Fruit fly (Drosophila melanogaster): ENCODE measurements around the gene Kul.

Gene Kul

DNA sequence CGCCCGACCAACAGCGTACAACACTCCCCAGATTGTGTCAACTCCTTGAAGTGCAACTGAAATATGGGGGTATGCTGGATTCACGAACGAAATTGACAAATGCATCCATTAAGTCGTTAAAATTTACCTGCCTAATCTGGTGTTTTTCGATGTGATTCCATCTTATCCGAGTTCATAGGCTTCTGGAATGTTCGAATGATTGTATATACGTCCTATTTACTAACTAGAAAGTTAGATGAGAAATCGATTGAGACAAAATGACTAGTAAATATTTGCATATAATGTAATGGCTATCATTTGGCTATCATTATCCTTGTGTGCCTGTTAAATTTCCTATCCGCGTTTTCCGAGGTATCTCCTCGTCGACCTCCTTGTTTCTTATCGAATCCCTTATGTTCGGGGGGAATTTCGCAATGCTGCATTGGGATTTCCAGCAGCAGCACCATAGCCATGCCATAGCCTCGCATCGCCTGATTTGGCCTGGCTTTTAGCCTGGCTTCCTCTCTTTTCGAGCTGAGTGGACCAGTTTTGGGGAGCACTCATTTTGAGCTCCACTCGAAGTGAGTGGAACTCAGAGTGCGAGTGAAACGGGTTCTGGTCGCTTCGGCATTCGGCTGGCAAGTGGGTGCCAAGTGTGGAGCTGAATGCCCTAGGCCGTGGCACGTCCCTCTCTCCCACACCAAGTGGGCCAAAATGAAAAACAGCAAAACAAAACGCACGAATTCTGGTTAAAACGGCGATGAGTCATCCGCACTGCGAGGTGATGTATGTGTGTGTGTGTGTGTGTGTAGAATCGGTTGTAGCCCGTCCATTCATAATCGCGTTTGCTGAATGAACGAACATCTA lies 52.7 kb downstream of the Kul start:
- TF ChIP-seq psq (optimal IDR thresholded peaks at IDR 0.05) = no peak
- TF ChIP-seq Sin3A (optimal IDR thresholded peaks at IDR 0.05) = no peak
- TF ChIP-seq insv (optimal IDR thresholded peaks at IDR 0.05) = no peak
- TF ChIP-seq ttk (optimal IDR thresholded peaks at IDR 0.05) = no peak
- TF ChIP-seq Myc (optimal IDR thresholded peaks at IDR 0.05) = no peak
- no peak for TF ChIP-seq h (optimal IDR thresholded peaks at IDR 0.05)

DNA sequence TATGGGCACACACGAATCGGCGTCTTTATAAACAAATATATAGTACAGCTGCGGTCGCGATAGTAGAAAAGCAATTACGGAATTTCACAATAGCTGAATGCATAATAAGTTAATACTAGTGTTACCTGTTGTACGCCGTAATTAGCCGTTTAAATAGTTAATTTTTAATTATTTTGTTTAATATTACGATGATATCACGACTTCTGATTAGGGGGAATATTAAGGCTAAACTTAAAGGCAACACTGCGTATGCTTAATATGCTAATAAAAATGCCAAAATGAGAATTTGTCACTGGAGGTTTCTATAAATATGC lies 53.3 kb downstream of the Kul start:
- TF ChIP-seq Sin3A (optimal IDR thresholded peaks at IDR 0.05) (no peak), Myc (optimal IDR thresholded peaks at IDR 0.05) (no peak), psq (optimal IDR thresholded peaks at IDR 0.05) (no peak), h (optimal IDR thresholded peaks at IDR 0.05) (no peak), insv (optimal IDR thresholded peaks at IDR 0.05) (no peak), ttk (optimal IDR thresholded peaks at IDR 0.05) (no peak)

DNA sequence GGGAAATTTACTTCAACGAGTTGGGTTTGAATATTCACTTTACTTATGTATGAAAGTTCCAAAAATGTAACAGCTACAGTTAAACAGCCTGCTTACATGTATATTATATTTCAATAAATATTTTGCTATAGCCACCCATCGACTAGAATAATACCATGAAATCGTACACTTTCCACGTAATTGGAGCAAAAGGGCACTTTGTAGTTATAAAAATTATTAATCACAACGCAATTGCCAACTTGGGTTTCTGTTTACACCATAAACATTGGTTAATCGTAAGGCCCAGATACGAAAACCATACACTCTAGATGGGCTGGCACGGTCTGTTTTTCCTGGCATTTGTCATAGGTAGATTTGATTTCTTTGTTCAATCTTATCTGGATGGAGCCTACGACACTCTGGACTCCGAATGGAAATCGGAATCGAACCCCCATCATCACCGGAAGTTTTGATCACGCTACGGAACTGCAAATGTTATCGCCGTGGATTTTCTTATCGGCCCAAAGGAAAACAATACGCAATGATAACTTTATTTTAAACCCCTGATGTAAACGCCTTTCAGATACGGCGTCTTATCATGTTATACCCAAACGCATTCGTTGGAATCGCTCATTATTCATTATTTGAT lies 54.9 kb downstream of the Kul start, which contains the start of gene fig:
Gene fig (minus strand): TSS at position 51 of the 628 bp plus-strand sequence.
- TF ChIP-seq ttk (optimal IDR thresholded peaks at IDR 0.05) = no peak
- TF ChIP-seq Sin3A (optimal IDR thresholded peaks at IDR 0.05) = no peak
- TF ChIP-seq psq (optimal IDR thresholded peaks at IDR 0.05) = no peak
- no peak for TF ChIP-seq Myc (optimal IDR thresholded peaks at IDR 0.05)
- TF ChIP-seq h (optimal IDR thresholded peaks at IDR 0.05) = no peak
- no peak for TF ChIP-seq insv (optimal IDR thresholded peaks at IDR 0.05)

DNA sequence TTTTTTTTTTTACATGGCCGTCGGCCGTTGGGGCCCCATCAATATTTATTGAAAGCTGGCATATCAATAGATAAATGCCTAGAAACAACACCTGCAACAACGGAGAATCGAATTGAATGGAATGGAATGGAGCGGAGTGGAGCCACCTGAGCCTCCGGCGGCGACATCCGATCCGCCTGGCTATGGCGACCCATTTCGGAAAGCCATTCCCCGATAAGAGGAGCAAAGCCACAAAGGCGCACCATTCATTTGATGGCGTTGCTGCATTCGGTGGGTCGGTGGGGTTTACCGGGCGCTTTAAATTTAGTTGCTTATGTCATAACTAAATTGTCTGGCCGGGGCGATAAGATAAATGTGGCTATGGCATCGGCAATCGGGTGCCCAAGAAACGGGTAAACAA lies 56.2 kb downstream of the Kul start:
- TF ChIP-seq ttk (optimal IDR thresholded peaks at IDR 0.05) = no peak
- TF ChIP-seq h (optimal IDR thresholded peaks at IDR 0.05) = no peak
- no peak for TF ChIP-seq Sin3A (optimal IDR thresholded peaks at IDR 0.05)
- TF ChIP-seq insv (optimal IDR thresholded peaks at IDR 0.05) = no peak

DNA sequence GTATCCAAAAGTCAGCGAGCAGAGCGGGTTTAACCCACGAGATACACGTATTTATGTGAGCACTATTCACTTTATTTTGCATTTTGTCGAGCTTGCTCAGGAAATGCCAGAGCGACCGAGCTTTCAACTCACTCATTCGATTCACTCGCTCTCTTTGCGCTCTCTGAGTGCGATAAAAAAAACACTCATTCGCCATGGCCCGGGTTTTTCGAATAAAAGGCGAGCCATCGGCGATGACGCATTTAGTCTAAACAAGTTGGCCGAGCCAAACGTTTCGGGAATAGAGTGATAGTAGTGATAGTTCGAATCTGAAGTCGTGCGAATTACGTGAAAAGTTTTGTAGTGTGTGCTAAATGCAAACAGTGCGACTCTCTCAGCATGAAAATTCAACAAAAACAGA lies 56.7 kb downstream of the Kul start:
- TF ChIP-seq h (optimal IDR thresholded peaks at IDR 0.05) (no peak), psq (optimal IDR thresholded peaks at IDR 0.05) (no peak), ttk (optimal IDR thresholded peaks at IDR 0.05) (no peak), Myc (optimal IDR thresholded peaks at IDR 0.05) (no peak), Sin3A (optimal IDR thresholded peaks at IDR 0.05) (no peak), insv (optimal IDR thresholded peaks at IDR 0.05) (no peak)

DNA sequence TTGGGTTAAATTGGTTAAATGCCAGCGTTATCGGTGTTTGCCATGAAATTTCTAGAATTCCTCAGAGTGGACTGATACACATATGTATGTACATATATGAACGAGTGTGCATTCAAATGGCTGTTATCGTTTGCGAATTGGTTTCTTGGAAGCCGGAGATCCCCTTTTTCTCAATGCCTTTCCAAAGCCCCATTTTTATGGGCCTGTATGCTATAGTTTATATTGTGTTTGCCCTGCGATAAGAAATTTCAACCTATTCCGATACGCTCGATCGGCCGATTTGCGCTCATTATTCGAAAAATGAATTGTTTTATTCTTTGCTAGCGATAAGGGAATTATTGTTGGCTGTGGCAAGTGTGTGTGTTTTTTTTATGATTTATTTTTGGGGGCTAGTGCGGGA lies 57.6 kb downstream of the Kul start:
- TF ChIP-seq Sin3A (optimal IDR thresholded peaks at IDR 0.05) = no peak
- TF ChIP-seq psq (optimal IDR thresholded peaks at IDR 0.05) = no peak

All from Kc167 (cell line).